Worm (Caenorhabditis elegans) whole organism, mixed stage, embryonic: ENCODE data around the gene acdh-13.

Experiments used
- M03D4.4 ChIP-seq: sonication (generic microtip); optimal IDR thresholded peaks from 2 replicates; lab custom pipeline; 2017; ENCODE audit warnings: mild to moderate bottlenecking, missing genetic modification characterization, missing compliant biosample characterization
- bed-3 ChIP-seq: fragments of 200-800 bp; sonication (Bioruptor generic); optimal IDR thresholded peaks from 3 replicates; lab custom pipeline; 2018; ENCODE audit warnings: mild to moderate bottlenecking, missing genetic modification characterization, moderate library complexity, missing compliant biosample characterization
- blmp-1 ChIP-seq: fragments of 150-350 bp; optimal IDR thresholded peaks from 2 replicates; lab custom pipeline; 2014; ENCODE audit warnings: missing biosample characterization, missing genetic modification characterization
- ceh-39 ChIP-seq: fragments of 150-350 bp; optimal IDR thresholded peaks from 2 replicates; lab custom pipeline; 2014; ENCODE audit warnings: missing biosample characterization, missing genetic modification characterization
- ceh-43 ChIP-seq: fragments of 200-800 bp; sonication (Bioruptor generic); optimal IDR thresholded peaks from 2 replicates; lab custom pipeline; 2018; ENCODE audit warnings: mild to moderate bottlenecking, missing genetic modification characterization, moderate library complexity, missing compliant biosample characterization
- ceh-83 ChIP-seq: fragments of 200-800 bp; sonication (Bioruptor generic); optimal IDR thresholded peaks from 2 replicates; lab custom pipeline; 2018; ENCODE audit warnings: mild to moderate bottlenecking, missing genetic modification characterization, missing compliant biosample characterization
- ces-1 ChIP-seq: fragments of 150-350 bp; optimal IDR thresholded peaks from 2 replicates; lab custom pipeline; 2014; ENCODE audit warnings: missing biosample characterization, missing genetic modification reagents, missing genetic modification characterization
- cnd-1 ChIP-seq: fragments of 200-800 bp; sonication (Bioruptor generic); optimal IDR thresholded peaks from 2 replicates; lab custom pipeline; 2018; ENCODE audit warnings: mild to moderate bottlenecking, missing genetic modification characterization, missing compliant biosample characterization
- drap-1 ChIP-seq: fragments of 200-800 bp; sonication (Bioruptor generic); optimal IDR thresholded peaks from 3 replicates; lab custom pipeline; 2018; ENCODE audit warnings: mild to moderate bottlenecking, missing genetic modification characterization, missing compliant biosample characterization
- elt-1 ChIP-seq: sonication (generic microtip); optimal IDR thresholded peaks from 2 replicates; lab custom pipeline; 2017; ENCODE audit warnings: missing genetic modification characterization, mild to moderate bottlenecking, missing compliant biosample characterization, antibody characterized with exemption, moderate library complexity, borderline replicate concordance; ENCODE audit not compliant: insufficient read depth
- elt-3 ChIP-seq: fragments of 150-350 bp; optimal IDR thresholded peaks from 2 replicates; lab custom pipeline; 2014; ENCODE audit warnings: missing biosample characterization, missing genetic modification characterization
- flh-1 ChIP-seq: fragments of 200-800 bp; sonication (Bioruptor generic); optimal IDR thresholded peaks from 2 replicates; lab custom pipeline; 2018; ENCODE audit warnings: mild to moderate bottlenecking, missing genetic modification characterization, moderate library complexity, missing compliant biosample characterization
- ham-2 ChIP-seq: fragments of 200-800 bp; sonication (Bioruptor generic); optimal IDR thresholded peaks from 2 replicates; lab custom pipeline; 2018; ENCODE audit warnings: mild to moderate bottlenecking, missing genetic modification characterization, missing compliant biosample characterization
- hlh-1 ChIP-seq: fragments of 150-350 bp; optimal IDR thresholded peaks from 2 replicates; lab custom pipeline; 2014; ENCODE audit warnings: missing biosample characterization, missing genetic modification reagents, missing genetic modification characterization
- lin-32 ChIP-seq: fragments of 200-800 bp; sonication (Bioruptor generic); optimal IDR thresholded peaks from 2 replicates; lab custom pipeline; 2018; ENCODE audit warnings: mild to moderate bottlenecking, missing genetic modification characterization, missing compliant biosample characterization
- lsy-2 ChIP-seq: fragments of 150-350 bp; optimal IDR thresholded peaks from 2 replicates; lab custom pipeline; 2014; ENCODE audit warnings: missing biosample characterization, missing genetic modification characterization
- mab-5 ChIP-seq: fragments of 150-350 bp; optimal IDR thresholded peaks from 2 replicates; lab custom pipeline; 2014; ENCODE audit warnings: missing biosample characterization, missing genetic modification characterization
- mls-2 ChIP-seq: sonication (generic microtip); optimal IDR thresholded peaks from 2 replicates; lab custom pipeline; 2016; ENCODE audit warnings: mild to moderate bottlenecking, missing genetic modification characterization, moderate library complexity, missing compliant biosample characterization
- nhr-12 ChIP-seq: fragments of 150-350 bp; optimal IDR thresholded peaks from 2 replicates; lab custom pipeline; 2014; ENCODE audit warnings: missing biosample characterization, missing genetic modification characterization
- nhr-2 ChIP-seq: fragments of 150-350 bp; optimal IDR thresholded peaks from 2 replicates; lab custom pipeline; 2014; ENCODE audit warnings: missing biosample characterization, missing genetic modification characterization
- nhr-237 ChIP-seq: fragments of 150-350 bp; optimal IDR thresholded peaks from 2 replicates; lab custom pipeline; 2014; ENCODE audit warnings: missing biosample characterization, missing genetic modification characterization
- nhr-28 ChIP-seq: fragments of 150-350 bp; optimal IDR thresholded peaks from 2 replicates; lab custom pipeline; 2014; ENCODE audit warnings: missing biosample characterization, missing genetic modification characterization
- nhr-76 ChIP-seq: sonication (generic microtip); optimal IDR thresholded peaks from 2 replicates; lab custom pipeline; 2017; ENCODE audit warnings: missing biosample characterization, missing genetic modification characterization
- pha-4 ChIP-seq: fragments of 150-350 bp; optimal IDR thresholded peaks from 2 replicates; lab custom pipeline; 2018; ENCODE audit warnings: missing biosample characterization, missing genetic modification reagents, missing genetic modification characterization
- sem-2 ChIP-seq: fragments of 200-800 bp; sonication (Bioruptor generic); optimal IDR thresholded peaks from 2 replicates; lab custom pipeline; 2018; ENCODE audit warnings: mild to moderate bottlenecking, missing genetic modification characterization, missing compliant biosample characterization
- sptf-1 ChIP-seq: sonication (generic microtip); optimal IDR thresholded peaks from 2 replicates; lab custom pipeline; 2017; ENCODE audit warnings: mild to moderate bottlenecking, missing genetic modification characterization, moderate library complexity, missing compliant biosample characterization
- unc-120 ChIP-seq: sonication (generic microtip); optimal IDR thresholded peaks from 2 replicates; lab custom pipeline; 2017; ENCODE audit warnings: missing genetic modification characterization, missing compliant biosample characterization; ENCODE audit not compliant: poor library complexity, severe bottlenecking
- unc-39 ChIP-seq: fragments of 150-350 bp; optimal IDR thresholded peaks from 2 replicates; lab custom pipeline; 2014; ENCODE audit warnings: missing biosample characterization, missing genetic modification characterization
- unc-62 ChIP-seq: fragments of 150-350 bp; optimal IDR thresholded peaks from 2 replicates; lab custom pipeline; 2014; ENCODE audit warnings: missing biosample characterization, missing genetic modification reagents, missing genetic modification characterization
- zip-8 ChIP-seq: fragments of 150-350 bp; optimal IDR thresholded peaks from 2 replicates; lab custom pipeline; 2014; ENCODE audit warnings: missing biosample characterization, missing genetic modification characterization
- ztf-11 ChIP-seq: fragments of 150-350 bp; optimal IDR thresholded peaks from 2 replicates; lab custom pipeline; 2014; ENCODE audit warnings: missing biosample characterization, missing genetic modification characterization

acdh-13 gene

ce11 chrIV:8464187-8464586, 34.4 kb downstream of the acdh-13 start:
- TF ChIP-seq ham-2 (no peak), unc-120 (tag; lab: Kevin White, UChicago) (no peak), mls-2 (tag; lab: Kevin White, UChicago) (no peak), unc-62 (GFP tag; lab: Kevin White, UChicago) (no peak), nhr-12 (tag; lab: Kevin White, UChicago) (no peak), elt-1 (tag; lab: Kevin White, UChicago) (no peak), sptf-1 (tag; lab: Kevin White, UChicago) (no peak), hlh-1 (no peak), sem-2 (no peak), blmp-1 (tag; lab: Kevin White, UChicago) (no peak), M03D4.4 (tag; lab: Kevin White, UChicago) (no peak), nhr-2 (no peak)

- TF ChIP-seq lsy-2 (tag; lab: Kevin White, UChicago): no peak
- no peak for TF ChIP-seq mls-2 (tag; lab: Kevin White, UChicago)
- TF ChIP-seq elt-3: no peak
- no peak for TF ChIP-seq nhr-76 (tag; lab: Kevin White, UChicago)
- TF ChIP-seq ceh-39 (tag; lab: Kevin White, UChicago): no peak
- TF ChIP-seq unc-120 (tag; lab: Kevin White, UChicago): no peak
- TF ChIP-seq zip-8 (tag; lab: Kevin White, UChicago): no peak
- no peak for TF ChIP-seq nhr-12 (tag; lab: Kevin White, UChicago)
- no peak for TF ChIP-seq ceh-83
- TF ChIP-seq hlh-1: no peak
- no peak for TF ChIP-seq sptf-1 (tag; lab: Kevin White, UChicago)
- no peak for TF ChIP-seq ham-2
- no peak for TF ChIP-seq ztf-11
These were observed 34.9 kb downstream of the acdh-13 start, which contains the start of gene str-176 for ce11 chrIV:8463716-8464115. str-176 (minus strand) TSS chrIV:8463816.

- TF ChIP-seq nhr-12 (tag; lab: Kevin White, UChicago) (no peak), nhr-2 (no peak)
These were observed 35.6 kb downstream of the acdh-13 start for ce11 chrIV:8463069-8463468.

ce11 chrIV:8462376-8462775, 36.2 kb downstream of the acdh-13 start:
- TF ChIP-seq ceh-39 (tag; lab: Kevin White, UChicago) (no peak), sem-2 (no peak), pha-4 (tag; lab: Kevin White, UChicago) (no peak), nhr-12 (tag; lab: Kevin White, UChicago) (no peak)

- TF ChIP-seq lsy-2 (tag; lab: Kevin White, UChicago): no peak
- no peak for TF ChIP-seq lin-32 (GFP tag; lab: Kevin White, UChicago)
- no peak for TF ChIP-seq bed-3 (GFP tag; lab: Kevin White, UChicago)
- TF ChIP-seq pha-4 (tag; lab: Kevin White, UChicago): no peak
- TF ChIP-seq ceh-43 (GFP tag; lab: Kevin White, UChicago): no peak
- TF ChIP-seq zip-8 (tag; lab: Kevin White, UChicago): no peak
- TF ChIP-seq elt-1 (tag; lab: Kevin White, UChicago): no peak
- TF ChIP-seq ceh-39 (tag; lab: Kevin White, UChicago): no peak
- TF ChIP-seq ham-2: no peak
- TF ChIP-seq sptf-1 (tag; lab: Kevin White, UChicago): no peak
- TF ChIP-seq sem-2: no peak
- TF ChIP-seq drap-1 (GFP tag; lab: Kevin White, UChicago): no peak
- TF ChIP-seq ces-1: no peak
- no peak for TF ChIP-seq flh-1 (GFP tag; lab: Kevin White, UChicago)
These were observed 37.4 kb downstream of the acdh-13 start for ce11 chrIV:8461177-8461576.

ce11 chrIV:8460208-8460607, 38.4 kb downstream of the acdh-13 start, which contains the start of gene ant-1.4:
ant-1.4 (minus strand) TSS chrIV:8460308.
- TF ChIP-seq drap-1 (GFP tag; lab: Kevin White, UChicago) (no peak), ceh-83 (no peak), mab-5 (tag; lab: Kevin White, UChicago) (no peak), unc-120 (tag; lab: Kevin White, UChicago) (no peak), nhr-28 (tag; lab: Kevin White, UChicago) (no peak), flh-1 (GFP tag; lab: Kevin White, UChicago) (no peak), ceh-43 (GFP tag; lab: Kevin White, UChicago) (no peak), elt-3 (no peak), cnd-1 (tag; lab: Kevin White, UChicago) (no peak), nhr-237 (no peak), ztf-11 (no peak), pha-4 (tag; lab: Kevin White, UChicago) (no peak), sem-2 (no peak), M03D4.4 (tag; lab: Kevin White, UChicago) (no peak), unc-39 (tag; lab: Kevin White, UChicago) (no peak), sptf-1 (tag; lab: Kevin White, UChicago) (no peak)
